Worm (Caenorhabditis elegans): ENCODE results near the gene F17A9.5.

The F17A9.5 gene

DNA sequence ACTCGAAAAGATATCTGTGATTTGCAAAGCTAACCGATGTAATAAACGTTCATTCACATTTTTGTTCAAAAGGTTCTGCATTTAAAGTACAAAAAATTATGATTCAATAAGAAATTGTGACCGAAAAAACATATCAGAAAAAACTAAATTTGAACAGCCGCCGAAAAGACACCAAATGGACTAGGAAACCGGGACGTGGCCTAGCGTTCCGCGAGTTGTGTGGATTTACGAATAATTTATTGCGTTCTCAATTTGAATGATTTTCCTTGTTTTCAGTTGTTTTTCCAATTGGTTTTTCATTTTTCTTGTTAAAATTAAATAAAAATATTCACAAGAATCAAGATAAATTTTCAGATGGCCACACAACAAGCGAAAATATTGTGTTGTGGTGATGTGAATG, 5.3 kb downstream of the F17A9.5 start, which contains the start of gene cwf-19L1 (continued):
- TF ChIP-seq npax-4 (tag; optimal IDR thresholded peaks at IDR 0.05) (no peak), elt-2 (tag; optimal IDR thresholded peaks at IDR 0.05) (peak; percentile 2), unc-55 (GFP tag; optimal IDR thresholded peaks at IDR 0.05) (no peak), K09A11.1 (tag; optimal IDR thresholded peaks at IDR 0.05; ENCODE audit: insufficient read depth) (no peak), C08G9.2 (tag; optimal IDR thresholded peaks at IDR 0.05) (peak; percentile 88)

- no peak for TF ChIP-seq che-1 (tag; optimal IDR thresholded peaks at IDR 0.05)
- no peak for TF ChIP-seq ceh-14 (tag; optimal IDR thresholded peaks at IDR 0.05)
- TF ChIP-seq ceh-45 (GFP tag; IDR thresholded peaks at IDR 0.05) = no peak
- TF ChIP-seq ceh-6 (GFP tag; optimal IDR thresholded peaks at IDR 0.05) = no peak
- no peak for TF ChIP-seq elt-4 (tag; optimal IDR thresholded peaks at IDR 0.05)
- no peak for TF ChIP-seq odd-2 (tag; optimal IDR thresholded peaks at IDR 0.05)
- peak; percentile 42 for TF ChIP-seq T23F11.4 (GFP tag; optimal IDR thresholded peaks at IDR 0.05)
- TF ChIP-seq sdc-2 (tag; optimal IDR thresholded peaks at IDR 0.05) = no peak
- TF ChIP-seq ama-1 (optimal IDR thresholded peaks at IDR 0.05) = no peak
- no peak for TF ChIP-seq fkh-10 (GFP tag; optimal IDR thresholded peaks at IDR 0.05)
- peak; percentile 3 for TF ChIP-seq tbx-2 (tag; optimal IDR thresholded peaks at IDR 0.05)
- TF ChIP-seq rnt-1 (tag; optimal IDR thresholded peaks at IDR 0.05) = no peak
- TF ChIP-seq ceh-22 (tag; optimal IDR thresholded peaks at IDR 0.05) = no peak
- peak; percentile 74 for TF ChIP-seq ref-2 (tag; optimal IDR thresholded peaks at IDR 0.05)
- no peak for TF ChIP-seq pat-9 (tag; optimal IDR thresholded peaks at IDR 0.05)
- TF ChIP-seq ceh-31 (tag; optimal IDR thresholded peaks at IDR 0.05) = peak; percentile 14
- TF ChIP-seq fkh-6 (tag; optimal IDR thresholded peaks at IDR 0.05) = no peak
- no peak for TF ChIP-seq hlh-15 (tag; optimal IDR thresholded peaks at IDR 0.05)
- peak; percentile 32 for TF ChIP-seq nfya-1 (tag; optimal IDR thresholded peaks at IDR 0.05)
- no peak for TF ChIP-seq ceh-30 (tag; optimal IDR thresholded peaks at IDR 0.05)
Observed at ce11 chrV:6105374-6105773, 7.4 kb downstream of the F17A9.5 start, which contains the start of gene atf-8. Gene atf-8, plus strand, starts transcription at chrV:6105607.

DNA sequence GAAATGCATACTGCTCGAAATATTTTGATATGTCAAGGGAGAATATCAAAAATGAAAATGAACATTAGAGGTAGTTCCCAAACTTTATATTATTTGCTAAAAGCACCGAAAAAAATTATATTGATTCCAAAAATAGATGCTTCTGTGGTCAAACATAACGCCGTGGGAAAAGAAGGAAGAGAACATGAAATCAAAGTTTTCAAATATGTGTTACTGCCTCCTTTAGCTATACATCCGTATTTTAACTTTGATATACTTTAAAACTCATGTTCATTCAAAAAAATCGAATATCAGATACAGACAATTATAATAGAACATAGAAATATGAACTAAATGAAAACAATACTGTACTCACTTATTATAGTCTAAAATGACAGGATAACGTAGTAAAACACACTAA, 9.4 kb downstream of the F17A9.5 start, which contains the start of gene Y38A10A.11:
Gene Y38A10A.11 (minus strand): TSS at position 101 of the 400 bp plus-strand sequence.
- TF ChIP-seq ceh-22 (tag; optimal IDR thresholded peaks at IDR 0.05) (no peak), dmd-4 (tag; optimal IDR thresholded peaks at IDR 0.05; ENCODE audit: borderline replicate concordance) (no peak), ceh-19 (GFP tag; optimal IDR thresholded peaks at IDR 0.05) (no peak), madf-2 (tag; optimal IDR thresholded peaks at IDR 0.05) (no peak)

ce11 chrV:6101243-6101898, 11.4 kb downstream of the F17A9.5 start:
- TF ChIP-seq ceh-34 (tag; optimal IDR thresholded peaks at IDR 0.05) (no peak), nhr-232 (tag; optimal IDR thresholded peaks at IDR 0.05) (no peak), pax-1 (tag; optimal IDR thresholded peaks at IDR 0.05) (peak; percentile 10)

ce11 chrV:6100492-6101004, 12.2 kb downstream of the F17A9.5 start, which contains the start of gene crt-1:
Gene crt-1, minus strand, starts transcription at chrV:6100542.
- TF ChIP-seq K09A11.1 (tag; optimal IDR thresholded peaks at IDR 0.05; ENCODE audit: insufficient read depth) = no peak
- peak; percentile 51 for TF ChIP-seq ceh-2 (tag; optimal IDR thresholded peaks at IDR 0.05)
- no peak for TF ChIP-seq nhr-11 (tag; optimal IDR thresholded peaks at IDR 0.05)
- peak; percentile 79 for TF ChIP-seq elt-2 (tag; optimal IDR thresholded peaks at IDR 0.05)
- no peak for TF ChIP-seq pha-2 (tag; optimal IDR thresholded peaks at IDR 0.05)
- TF ChIP-seq sox-4 (tag; optimal IDR thresholded peaks at IDR 0.05) = no peak
- no peak for TF ChIP-seq hlh-8 (tag; optimal IDR thresholded peaks at IDR 0.05)
- peak; percentile 71 for TF ChIP-seq dve-1 (tag; optimal IDR thresholded peaks at IDR 0.05)
- no peak for TF ChIP-seq ceh-48 (tag; optimal IDR thresholded peaks at IDR 0.05)
- TF ChIP-seq pag-3 (tag; optimal IDR thresholded peaks at IDR 0.05; ENCODE audit: borderline replicate concordance) = no peak
- no peak for TF ChIP-seq ceh-9 (tag; optimal IDR thresholded peaks at IDR 0.05)
- TF ChIP-seq ceh-31 (tag; optimal IDR thresholded peaks at IDR 0.05) = peak; percentile 81
- no peak for TF ChIP-seq fax-1 (tag; optimal IDR thresholded peaks at IDR 0.05)
- no peak for TF ChIP-seq C08G9.2 (tag; optimal IDR thresholded peaks at IDR 0.05)
- no peak for TF ChIP-seq K02D7.2 (tag; optimal IDR thresholded peaks at IDR 0.05)
- TF ChIP-seq nfya-1 (tag; optimal IDR thresholded peaks at IDR 0.05) = peak; percentile 100
- TF ChIP-seq hlh-30 (tag; optimal IDR thresholded peaks at IDR 0.05; ENCODE audit: insufficient read depth) = peak; percentile 75
- TF ChIP-seq hlh-15 (tag; optimal IDR thresholded peaks at IDR 0.05) = no peak
- no peak for TF ChIP-seq lin-11 (tag; optimal IDR thresholded peaks at IDR 0.05)
- no peak for TF ChIP-seq ahr-1 (tag; optimal IDR thresholded peaks at IDR 0.05)
- TF ChIP-seq elt-4 (tag; optimal IDR thresholded peaks at IDR 0.05) = no peak
